Worm (Caenorhabditis elegans): ENCODE data around the gene lin-29.

DNA sequence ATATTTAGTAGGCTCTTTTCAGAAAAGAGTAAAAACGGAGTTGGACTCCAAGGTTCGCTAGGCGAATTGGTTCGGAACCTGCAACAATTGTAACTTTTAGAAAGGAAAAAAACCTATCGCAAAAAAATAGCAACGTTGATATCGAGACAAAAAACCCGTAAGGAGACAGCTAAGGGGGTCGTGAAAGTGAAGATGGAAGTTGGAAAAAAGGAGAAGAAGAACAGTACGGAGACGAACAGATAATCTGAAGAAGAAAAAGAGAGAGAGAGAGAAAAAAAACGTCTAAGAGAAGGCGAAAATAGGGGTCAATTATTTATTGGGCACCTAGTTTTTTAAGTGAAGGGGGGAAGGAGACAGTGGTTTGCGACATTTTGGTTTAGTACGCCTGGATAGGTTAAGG lies at the start of gene lin-29:
- TF ChIP-seq elt-2 (tag; optimal IDR thresholded peaks at IDR 0.05) (no peak), zag-1 (tag; optimal IDR thresholded peaks at IDR 0.05) (no peak), nhr-11 (tag; optimal IDR thresholded peaks at IDR 0.05) (no peak), aly-2 (tag; optimal IDR thresholded peaks at IDR 0.05) (no peak)
